Worm (Caenorhabditis elegans) whole organism, L4 larva: ENCODE data around the gene vit-6.

Source experiments
- F44E2.7 ChIP-seq: fragments of 200-800 bp; sonication (Bioruptor generic); IDR thresholded peaks from 2 replicates; pipeline ENCODE4 v2.1.2; 2022; ENCODE audit warnings: missing genetic modification characterization, missing compliant biosample characterization
- F49E8.2 ChIP-seq: sonication (generic microtip); optimal IDR thresholded peaks from 2 replicates; lab custom pipeline; 2016; ENCODE audit warnings: missing compliant biosample characterization, mild to moderate bottlenecking, missing genetic modification characterization, borderline replicate concordance
- T20F7.1 ChIP-seq: fragments of 200-800 bp; sonication (Bioruptor generic); optimal IDR thresholded peaks from 2 replicates; lab custom pipeline; 2018; ENCODE audit warnings: mild to moderate bottlenecking, missing genetic modification characterization, missing compliant biosample characterization
- Y105C5A.15 ChIP-seq: fragments of 200-800 bp; sonication (Bioruptor generic); IDR thresholded peaks from 2 replicates; pipeline ENCODE4 v1.3.6; 2022; ENCODE audit warnings: missing genetic modification characterization, missing compliant biosample characterization
- Y48G9A.11 ChIP-seq: fragments of 200-800 bp; sonication (Bioruptor generic); IDR thresholded peaks from 2 replicates; pipeline ENCODE4 v1.3.6; 2022; ENCODE audit warnings: missing genetic modification reagents, missing genetic modification characterization, missing compliant biosample characterization
- Y5F2A.4 ChIP-seq: fragments of 200-800 bp; sonication (Bioruptor generic); optimal IDR thresholded peaks from 2 replicates; lab custom pipeline; 2018; ENCODE audit warnings: mild to moderate bottlenecking, missing genetic modification characterization, missing compliant biosample characterization
- ceh-28 ChIP-seq: fragments of 150-350 bp; optimal IDR thresholded peaks from 2 replicates; lab custom pipeline; 2014; ENCODE audit warnings: missing biosample characterization, missing genetic modification reagents, missing genetic modification characterization
- ceh-44 ChIP-seq: fragments of 200-800 bp; sonication (Bioruptor generic); IDR thresholded peaks from 2 replicates; pipeline ENCODE4 v1.3.6; 2022; ENCODE audit warnings: missing genetic modification reagents, missing genetic modification characterization, missing compliant biosample characterization
- cey-2 ChIP-seq: sonication (generic microtip); optimal IDR thresholded peaks from 3 replicates; lab custom pipeline; 2017; ENCODE audit warnings: missing genetic modification characterization, mild to moderate bottlenecking, missing compliant biosample characterization, antibody characterized with exemption, borderline replicate concordance; ENCODE audit not compliant: insufficient read depth
- daf-19 ChIP-seq: fragments of 200-800 bp; sonication (Bioruptor generic); conservative IDR thresholded peaks from 2 replicates; pipeline ENCODE4 v1.3.6; 2022; ENCODE audit warnings: missing genetic modification characterization, missing compliant biosample characterization
- duxl-1 ChIP-seq: sonication (generic microtip); optimal IDR thresholded peaks from 2 replicates; lab custom pipeline; 2016; ENCODE audit warnings: mild to moderate bottlenecking, missing genetic modification characterization, moderate library complexity, missing compliant biosample characterization; ENCODE audit not compliant: poor library complexity
- gei-8 ChIP-seq: fragments of 200-800 bp; sonication (Bioruptor generic); optimal IDR thresholded peaks from 2 replicates; lab custom pipeline; 2018; ENCODE audit warnings: mild to moderate bottlenecking, missing genetic modification characterization, missing compliant biosample characterization
- hif-1 ChIP-seq, 2 experiments: sonication (generic microtip); optimal IDR thresholded peaks; 2 replicates each; lab custom pipeline; 2016 to 2017; ENCODE audit warnings: missing compliant biosample characterization in 2 of 2, missing genetic modification characterization in 2 of 2, missing genetic modification reagents in 2 of 2, missing genotype in 2 of 2, mild to moderate bottlenecking in 1 of 2
- hlh-11 ChIP-seq: fragments of 200-800 bp; sonication (Bioruptor generic); optimal IDR thresholded peaks from 2 replicates; lab custom pipeline; 2018; ENCODE audit warnings: mild to moderate bottlenecking, missing genetic modification characterization, missing compliant biosample characterization
- hmg-1.1 ChIP-seq: fragments of 200-800 bp; sonication (Bioruptor generic); IDR thresholded peaks from 2 replicates; pipeline ENCODE4 v1.3.6; 2022; ENCODE audit warnings: missing genetic modification reagents, missing genetic modification characterization, missing compliant biosample characterization
- lin-1 ChIP-seq: fragments of 200-800 bp; sonication (Bioruptor generic); IDR thresholded peaks from 2 replicates; pipeline ENCODE4 v1.3.6; 2022; ENCODE audit warnings: missing genetic modification reagents, missing genetic modification characterization, missing compliant biosample characterization
- lin-13 ChIP-seq: fragments of 150-350 bp; optimal IDR thresholded peaks from 2 replicates; lab custom pipeline; 2014; ENCODE audit warnings: missing biosample characterization, missing genetic modification reagents, missing genetic modification characterization
- lsy-2 ChIP-seq, 2 experiments: fragments of 150-350 bp in 1 of 2; sonication (generic microtip) in 1 of 2; optimal IDR thresholded peaks; 2 replicates each; lab custom pipeline; 2014 to 2017; ENCODE audit warnings: missing biosample characterization in 2 of 2, missing genetic modification characterization in 2 of 2
- madf-9 ChIP-seq: fragments of 200-800 bp; sonication (Bioruptor generic); conservative IDR thresholded peaks from 2 replicates; pipeline ENCODE4 v1.3.6; 2022; ENCODE audit warnings: missing genetic modification reagents, missing genetic modification characterization, missing compliant biosample characterization
- nhr-28 ChIP-seq: fragments of 150-350 bp; optimal IDR thresholded peaks from 2 replicates; lab custom pipeline; 2014; ENCODE audit warnings: missing biosample characterization, missing genetic modification characterization
- nhr-6 ChIP-seq: fragments of 150-350 bp; optimal IDR thresholded peaks from 2 replicates; lab custom pipeline; 2014; ENCODE audit warnings: missing biosample characterization, missing genetic modification characterization
- skn-1 ChIP-seq: fragments of 150-350 bp; optimal IDR thresholded peaks from 2 replicates; lab custom pipeline; 2014; ENCODE audit warnings: missing biosample characterization, missing genetic modification characterization
- spr-1 ChIP-seq: sonication (generic microtip); optimal IDR thresholded peaks from 2 replicates; lab custom pipeline; 2016; ENCODE audit warnings: mild to moderate bottlenecking, missing genetic modification characterization, missing compliant biosample characterization
- spr-3 ChIP-seq: fragments of 200-800 bp; sonication (Bioruptor generic); optimal IDR thresholded peaks from 2 replicates; lab custom pipeline; 2018; ENCODE audit warnings: mild to moderate bottlenecking, missing genetic modification characterization, missing compliant biosample characterization
- unc-62 ChIP-seq, 3 experiments: fragments of 150-350 bp in 1 of 3; sonication (generic microtip); optimal IDR thresholded peaks in 2 of 3; peaks in 1 of 3; 1 replicate in 1 of 3; 2 replicates in 2 of 3; lab custom pipeline; 2014 to 2017; ENCODE audit warnings: missing biosample characterization in 3 of 3, missing genetic modification characterization in 3 of 3, missing genetic modification reagents in 3 of 3, missing genotype in 1 of 3
- zag-1 ChIP-seq: fragments of 150-350 bp; optimal IDR thresholded peaks from 2 replicates; lab custom pipeline; 2014; ENCODE audit warnings: missing biosample characterization, missing genetic modification characterization
- zfp-3 ChIP-seq: fragments of 200-800 bp; sonication (Bioruptor generic); conservative IDR thresholded peaks from 2 replicates; pipeline ENCODE4 v1.3.6; 2022; ENCODE audit warnings: missing genetic modification reagents, missing genetic modification characterization, missing compliant biosample characterization
- zip-11 ChIP-seq: fragments of 200-800 bp; sonication (Bioruptor generic); IDR thresholded peaks from 2 replicates; pipeline ENCODE4 v1.3.6; 2022; ENCODE audit warnings: missing genetic modification characterization, missing compliant biosample characterization
- zip-2 ChIP-seq: fragments of 150-350 bp; optimal IDR thresholded peaks from 2 replicates; lab custom pipeline; 2014; ENCODE audit warnings: missing biosample characterization, missing genetic modification characterization
- ztf-11 ChIP-seq: fragments of 150-350 bp; optimal IDR thresholded peaks from 2 replicates; lab custom pipeline; 2014; ENCODE audit warnings: missing biosample characterization, missing genetic modification characterization

The vit-6 gene

ce11 chrIV:8268024-8268423, 7.1 kb downstream of the vit-6 start, which contains the start of the genes K07H8.5 and K07H8.8:
TSS of gene K07H8.5 (plus strand) at chrIV:8268324.
TSS of gene K07H8.8 (minus strand) at chrIV:8268412.
- TF ChIP-seq hmg-1.1 (GFP tag; lab: Robert Waterston, UW) = no peak

DNA sequence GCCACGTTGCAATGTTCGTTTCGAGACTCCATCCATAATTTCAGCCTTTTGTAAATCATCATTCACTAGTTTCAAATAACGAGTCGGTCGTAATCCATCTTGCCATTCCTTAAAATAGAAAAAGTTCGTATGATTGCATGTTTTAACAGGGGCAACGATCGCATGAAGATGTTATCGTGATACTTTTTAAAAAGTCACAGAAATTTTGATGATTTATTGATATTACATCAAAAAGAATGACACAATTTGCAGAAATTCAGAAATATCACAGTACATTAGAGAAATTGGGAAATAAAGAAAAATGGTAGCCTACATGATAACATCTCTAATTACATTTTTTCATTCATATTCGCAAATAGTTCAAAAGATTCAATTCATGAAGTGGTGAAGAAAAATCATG, 12.4 kb downstream of the vit-6 start:
- peak in 1 of 2 experiments; percentile 88 for TF ChIP-seq unc-62 (GFP tag; optimal IDR thresholded peaks at IDR 0.05 in 1 of 2; lab: Kevin White, UChicago)
- no peak for TF ChIP-seq unc-62 (tag; optimal IDR thresholded peaks at IDR 0.05; lab: Kevin White, UChicago)
- TF ChIP-seq spr-3 (GFP tag; lab: Kevin White, UChicago) = no peak
- TF ChIP-seq nhr-28 (tag; lab: Kevin White, UChicago) = peak; percentile 49
- TF ChIP-seq, all 104 proteins: peak for 2

ce11 chrIV:8275232-8275631, 14.3 kb downstream of the vit-6 start, which contains the start of gene K07H8.11:
TSS of gene K07H8.11 (minus strand) at chrIV:8275332.
- TF ChIP-seq zip-11 = no peak
- no peak for TF ChIP-seq ceh-28 (tag; lab: Kevin White, UChicago)
- no peak for TF ChIP-seq zfp-3 (GFP tag; lab: Robert Waterston, UW)
- no peak for TF ChIP-seq Y48G9A.11
- TF ChIP-seq Y5F2A.4 (GFP tag; lab: Kevin White, UChicago) = no peak
- TF ChIP-seq T20F7.1 (GFP tag; lab: Kevin White, UChicago) = no peak
- TF ChIP-seq madf-9 = no peak
- no peak for TF ChIP-seq zip-2

ce11 chrIV:8276609-8277008, 15.7 kb downstream of the vit-6 start, which contains the start of gene K07H8.12:
TSS of gene K07H8.12 (minus strand) at chrIV:8276709.
- no peak for TF ChIP-seq ztf-11 (tag; lab: Kevin White, UChicago)

DNA sequence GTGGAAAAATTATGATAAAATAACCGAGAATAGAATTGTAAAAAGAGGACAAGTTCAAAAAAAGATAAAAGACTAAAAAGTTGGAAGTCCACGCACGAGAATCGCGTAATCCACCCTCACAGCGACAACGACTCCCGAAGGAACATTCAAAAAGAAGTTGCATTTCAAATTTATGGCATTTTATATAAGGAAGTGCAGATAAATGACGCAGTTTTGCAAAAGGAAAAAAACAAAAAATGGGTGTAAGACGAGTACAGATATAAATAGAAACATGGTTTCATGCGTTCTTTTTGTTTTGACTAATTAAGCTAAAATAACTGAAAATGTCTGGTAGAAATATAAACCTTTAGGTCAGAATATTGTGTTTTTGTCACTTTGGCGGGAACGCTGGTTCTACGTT, 22.3 kb downstream of the vit-6 start:
- peak in 1 of 2 experiments; percentile 80 for TF ChIP-seq unc-62 (GFP tag; optimal IDR thresholded peaks at IDR 0.05 in 1 of 2; lab: Kevin White, UChicago)
- no peak for TF ChIP-seq unc-62 (tag; optimal IDR thresholded peaks at IDR 0.05; lab: Kevin White, UChicago)
- no peak for TF ChIP-seq nhr-6 (tag; lab: Kevin White, UChicago)

ce11 chrIV:8286352-8286751, 25.4 kb downstream of the vit-6 start, which contains the start of gene K07H8.9:
TSS of gene K07H8.9 (minus strand) at chrIV:8286476.
- TF ChIP-seq lin-1 (GFP tag; lab: Robert Waterston, UW) (no peak), gei-8 (GFP tag; lab: Kevin White, UChicago) (no peak), zag-1 (tag; lab: Kevin White, UChicago) (no peak), hif-1 (tag; optimal IDR thresholded peaks at IDR 0.05; lab: Kevin White, UChicago) (no peak), F44E2.7 (GFP tag; lab: Robert Waterston, UW) (no peak), hlh-11 (tag; lab: Kevin White, UChicago) (no peak), Y105C5A.15 (0 out of 2 replicates have a peak, but pooled peaks have one; percentile 15), ceh-44 (no peak), lsy-2 (tag; optimal IDR thresholded peaks at IDR 0.05; lab: Kevin White, UChicago) (no peak), ztf-11 (tag; lab: Kevin White, UChicago) (no peak), F49E8.2 (tag; lab: Kevin White, UChicago) (peak; percentile 42), duxl-1 (tag; lab: Kevin White, UChicago) (no peak), spr-1 (tag; lab: Kevin White, UChicago) (no peak), lin-13 (GFP tag; lab: Kevin White, UChicago) (no peak), cey-2 (tag; lab: Kevin White, UChicago) (no peak), skn-1 (tag; lab: Kevin White, UChicago) (no peak), daf-19 (GFP tag; lab: Robert Waterston, UW) (no peak)
